Worm (Caenorhabditis elegans): ENCODE measurements around the gene unc-132.

- no peak for TF ChIP-seq hmg-4 (GFP tag; optimal IDR thresholded peaks at IDR 0.05)
- no peak for TF ChIP-seq ama-1 (optimal IDR thresholded peaks at IDR 0.05)
- TF ChIP-seq hmbx-1 (tag; optimal IDR thresholded peaks at IDR 0.05) = no peak
- no peak for TF ChIP-seq scrt-1 (GFP tag; IDR thresholded peaks at IDR 0.05)
- TF ChIP-seq tra-4 (tag; optimal IDR thresholded peaks at IDR 0.05) = no peak
- TF ChIP-seq ets-7 (tag; optimal IDR thresholded peaks at IDR 0.05) = no peak
- TF ChIP-seq aly-1 (tag; optimal IDR thresholded peaks at IDR 0.05) = no peak
- no peak for TF ChIP-seq ceh-36 (tag; optimal IDR thresholded peaks at IDR 0.05)
- TF ChIP-seq B0310.2 (tag; optimal IDR thresholded peaks at IDR 0.05) = no peak
These were observed 30.8 kb downstream of the unc-132 start for ce11 chrV:3717751-3718150.

Measured in whole organism, early embryonic.